Worm (Caenorhabditis elegans) whole organism, young adult: Measurements from ENCODE around the gene C35D10.8.

Source experiments
- B0019.2 ChIP-seq: fragments of 200-800 bp; sonication (Bioruptor generic); conservative IDR thresholded peaks from 2 replicates; pipeline ENCODE4 v1.3.6; 2022; ENCODE audit warnings: missing genetic modification reagents, missing genetic modification characterization, missing compliant biosample characterization
- C06A6.2 ChIP-seq: fragments of 200-800 bp; sonication (Bioruptor generic); conservative IDR thresholded peaks from 2 replicates; pipeline ENCODE4 v1.3.6; 2022; ENCODE audit warnings: missing genetic modification characterization, missing compliant biosample characterization
- K12H6.12 ChIP-seq: fragments of 200-800 bp; sonication (Bioruptor generic); optimal IDR thresholded peaks from 2 replicates; lab custom pipeline; 2018; ENCODE audit warnings: mild to moderate bottlenecking, missing genetic modification characterization, missing compliant biosample characterization
- Y79H2A.3 ChIP-seq: fragments of 200-800 bp; sonication (Bioruptor generic); conservative IDR thresholded peaks from 2 replicates; pipeline ENCODE4 v1.3.6; 2022; ENCODE audit warnings: missing genetic modification reagents, missing genetic modification characterization, missing compliant biosample characterization
- ama-1 ChIP-seq, 3 experiments: fragments of 150-350 bp in 1 of 3; sonication (generic microtip) in 2 of 3; optimal IDR thresholded peaks; 2 replicates each; lab custom pipeline; 2014 to 2018; ENCODE audit warnings: missing biosample characterization in 2 of 3, missing genetic modification characterization in 2 of 3, missing genetic modification reagents in 2 of 3
- atf-7 ChIP-seq: sonication (generic microtip); optimal IDR thresholded peaks from 2 replicates; lab custom pipeline; 2017; ENCODE audit warnings: mild to moderate bottlenecking, missing genetic modification characterization, missing compliant biosample characterization
- attf-5 ChIP-seq: fragments of 200-800 bp; sonication (Bioruptor generic); optimal IDR thresholded peaks from 2 replicates; lab custom pipeline; 2018; ENCODE audit warnings: mild to moderate bottlenecking, missing genetic modification characterization, missing compliant biosample characterization
- bed-1 ChIP-seq: fragments of 200-800 bp; sonication (Bioruptor generic); IDR thresholded peaks from 2 replicates; pipeline ENCODE4 v1.3.6; 2022; ENCODE audit warnings: missing genetic modification reagents, missing genetic modification characterization, missing compliant biosample characterization
- chd-7 ChIP-seq: sonication (generic microtip); optimal IDR thresholded peaks from 2 replicates; lab custom pipeline; 2016; ENCODE audit warnings: mild to moderate bottlenecking, missing genetic modification characterization, moderate library complexity, missing compliant biosample characterization
- dox-1 ChIP-seq: fragments of 200-800 bp; sonication (Bioruptor generic); IDR thresholded peaks from 2 replicates; pipeline ENCODE4 v1.3.6; 2022; ENCODE audit warnings: missing genetic modification reagents, missing genetic modification characterization, missing compliant biosample characterization
- dpl-1 ChIP-seq: fragments of 150-350 bp; optimal IDR thresholded peaks from 2 replicates; lab custom pipeline; 2014; ENCODE audit warnings: missing biosample characterization, missing genetic modification reagents, missing genetic modification characterization
- efl-1 ChIP-seq: fragments of 150-350 bp; optimal IDR thresholded peaks from 2 replicates; lab custom pipeline; 2014; ENCODE audit warnings: missing biosample characterization, missing genetic modification reagents, missing genetic modification characterization
- egl-18 ChIP-seq: fragments of 200-800 bp; sonication (Bioruptor generic); IDR thresholded peaks from 2 replicates; pipeline ENCODE4 v1.3.6; 2022; ENCODE audit warnings: missing genetic modification reagents, missing genetic modification characterization, missing compliant biosample characterization
- egrh-3 ChIP-seq: fragments of 200-800 bp; sonication (Bioruptor generic); IDR thresholded peaks from 2 replicates; pipeline ENCODE4 v1.3.6; 2022; ENCODE audit warnings: missing genetic modification reagents, missing genetic modification characterization, missing compliant biosample characterization
- hmg-1.2 ChIP-seq: fragments of 200-800 bp; sonication (Bioruptor generic); IDR thresholded peaks from 2 replicates; pipeline ENCODE4 v1.3.6; 2022; ENCODE audit warnings: missing genetic modification reagents, missing genetic modification characterization, missing compliant biosample characterization
- hsf-1 ChIP-seq: fragments of 200-800 bp; sonication (Bioruptor generic); IDR thresholded peaks from 2 replicates; pipeline ENCODE4 v1.3.6; 2022; ENCODE audit warnings: missing genetic modification reagents, missing genetic modification characterization, missing compliant biosample characterization
- let-607 ChIP-seq, 2 experiments: fragments of 200-800 bp in 1 of 2; sonication (Bioruptor generic) in 1 of 2; sonication (generic microtip) in 1 of 2; optimal IDR thresholded peaks; 2 replicates each; lab custom pipeline; 2016 to 2018; ENCODE audit warnings: mild to moderate bottlenecking in 2 of 2, missing compliant biosample characterization in 2 of 2, missing genetic modification characterization in 2 of 2, moderate library complexity in 2 of 2, missing genotype in 1 of 2
- lin-35 ChIP-seq, 3 experiments: fragments of 150-350 bp in 2 of 3; sonication (generic microtip) in 1 of 3; optimal IDR thresholded peaks; 2 replicates each; lab custom pipeline; 2014 to 2018; ENCODE audit warnings: missing biosample characterization in 3 of 3, missing genetic modification characterization in 3 of 3, missing genetic modification reagents in 3 of 3
- lin-40 ChIP-seq: sonication (generic microtip); optimal IDR thresholded peaks from 2 replicates; lab custom pipeline; 2016; ENCODE audit warnings: missing genetic modification characterization, mild to moderate bottlenecking, missing compliant biosample characterization, missing genotype, missing genetic modification reagents
- lin-54 ChIP-seq: fragments of 200-800 bp; sonication (Bioruptor generic); optimal IDR thresholded peaks from 2 replicates; lab custom pipeline; 2018; ENCODE audit warnings: mild to moderate bottlenecking, missing genetic modification characterization, missing compliant biosample characterization
- lsl-1 ChIP-seq: fragments of 200-800 bp; sonication (Bioruptor generic); optimal IDR thresholded peaks from 2 replicates; lab custom pipeline; 2018; ENCODE audit warnings: mild to moderate bottlenecking, missing genetic modification characterization, moderate library complexity, missing compliant biosample characterization
- madf-3 ChIP-seq: fragments of 200-800 bp; sonication (Bioruptor generic); IDR thresholded peaks from 2 replicates; pipeline ENCODE4 v1.3.6; 2022; ENCODE audit warnings: missing genetic modification reagents, missing genetic modification characterization, missing compliant biosample characterization
- pbrm-1 ChIP-seq: fragments of 200-800 bp; sonication (Bioruptor generic); IDR thresholded peaks from 2 replicates; pipeline ENCODE4 v1.3.6; 2022; ENCODE audit warnings: missing genetic modification reagents, missing genetic modification characterization, missing compliant biosample characterization
- rec-8 ChIP-seq, 2 experiments: sonication (generic microtip); optimal IDR thresholded peaks; 2 replicates each; lab custom pipeline; 2016; ENCODE audit warnings: mild to moderate bottlenecking in 2 of 2, missing genetic modification characterization in 2 of 2, missing genetic modification reagents in 2 of 2, missing genotype in 2 of 2, missing biosample characterization in 1 of 2, missing compliant biosample characterization in 1 of 2, moderate library complexity in 1 of 2
- repo-1 ChIP-seq: sonication (generic microtip); optimal IDR thresholded peaks from 2 replicates; lab custom pipeline; 2017; ENCODE audit warnings: mild to moderate bottlenecking, missing genetic modification characterization, missing compliant biosample characterization
- rpc-1 ChIP-seq, 2 experiments: fragments of 150-350 bp in 1 of 2; sonication (generic microtip) in 1 of 2; optimal IDR thresholded peaks; 2 replicates each; lab custom pipeline; 2014 to 2018; ENCODE audit warnings: missing biosample characterization in 1 of 2, missing genetic modification characterization in 1 of 2, missing genetic modification reagents in 1 of 2, missing genotype in 1 of 2
- sea-2 ChIP-seq: fragments of 200-800 bp; sonication (Bioruptor generic); IDR thresholded peaks from 2 replicates; pipeline ENCODE4 v1.3.6; 2022; ENCODE audit warnings: missing genetic modification characterization, missing compliant biosample characterization
- snpc-4 ChIP-seq, 5 experiments: fragments of 150-350 bp in 1 of 5; sonication (generic microtip) in 4 of 5; optimal IDR thresholded peaks; 2 replicates each; lab custom pipeline; 2014 to 2018; ENCODE audit warnings: missing genetic modification characterization in 5 of 5, missing biosample characterization in 3 of 5, antibody characterized with exemption in 2 of 5, mild to moderate bottlenecking in 2 of 5, missing compliant biosample characterization in 2 of 5, missing genotype in 2 of 5, moderate library complexity in 2 of 5, missing genetic modification reagents in 1 of 5
- somi-1 ChIP-seq: fragments of 200-800 bp; sonication (Bioruptor generic); optimal IDR thresholded peaks from 2 replicates; lab custom pipeline; 2018; ENCODE audit warnings: mild to moderate bottlenecking, missing genetic modification characterization, missing compliant biosample characterization
- sptf-2 ChIP-seq: fragments of 200-800 bp; sonication (Bioruptor generic); optimal IDR thresholded peaks from 2 replicates; lab custom pipeline; 2018; ENCODE audit warnings: mild to moderate bottlenecking, missing genetic modification characterization, missing compliant biosample characterization
- unc-62 ChIP-seq: fragments of 150-350 bp; optimal IDR thresholded peaks from 2 replicates; lab custom pipeline; 2014; ENCODE audit warnings: missing biosample characterization, missing genetic modification reagents, missing genetic modification characterization
- ztf-28 ChIP-seq: fragments of 200-800 bp; sonication (Bioruptor generic); IDR thresholded peaks from 2 replicates; pipeline ENCODE4 v1.3.6; 2022; ENCODE audit warnings: missing genetic modification reagents, missing genetic modification characterization, missing compliant biosample characterization

The C35D10.8 gene

DNA sequence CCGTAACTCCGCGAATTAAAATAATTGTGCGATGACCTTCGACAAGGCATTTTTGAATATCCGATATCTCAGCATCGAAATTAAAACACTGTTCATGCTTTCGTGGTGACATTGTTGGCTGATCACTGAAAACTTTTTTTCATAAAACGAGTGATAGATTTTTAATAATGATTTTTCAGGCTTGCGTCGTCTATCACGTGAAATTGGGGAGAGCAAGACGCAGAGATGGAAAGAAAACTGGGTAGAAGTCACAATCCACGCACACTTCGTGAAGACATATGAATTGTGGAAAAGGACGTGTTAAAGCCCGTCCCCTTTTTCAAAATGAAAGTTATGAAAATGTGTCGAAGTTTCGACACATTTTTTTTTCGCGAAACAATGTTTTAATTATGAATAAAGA, 5.3 kb upstream of the C35D10.8 start, which contains the start of gene nonu-1:
Gene nonu-1, minus strand, starts transcription at position 169 of the 400 bp plus-strand sequence.
- TF ChIP-seq hmg-1.2 (GFP tag; lab: Robert Waterston, UW) (peak; percentile 32; the same call in 1 of the 2 replicates), let-607 (tag; optimal IDR thresholded peaks at IDR 0.05; lab: Kevin White, UChicago) (peak in 1 of 2 experiments; percentile 25), rpc-1 (optimal IDR thresholded peaks at IDR 0.05; lab: Kevin White, UChicago) (no peak), rpc-1 (tag; optimal IDR thresholded peaks at IDR 0.05; lab: Kevin White, UChicago) (no peak), attf-5 (peak; percentile 37)
- TF ChIP-seq, all 124 proteins: peak for 3

DNA sequence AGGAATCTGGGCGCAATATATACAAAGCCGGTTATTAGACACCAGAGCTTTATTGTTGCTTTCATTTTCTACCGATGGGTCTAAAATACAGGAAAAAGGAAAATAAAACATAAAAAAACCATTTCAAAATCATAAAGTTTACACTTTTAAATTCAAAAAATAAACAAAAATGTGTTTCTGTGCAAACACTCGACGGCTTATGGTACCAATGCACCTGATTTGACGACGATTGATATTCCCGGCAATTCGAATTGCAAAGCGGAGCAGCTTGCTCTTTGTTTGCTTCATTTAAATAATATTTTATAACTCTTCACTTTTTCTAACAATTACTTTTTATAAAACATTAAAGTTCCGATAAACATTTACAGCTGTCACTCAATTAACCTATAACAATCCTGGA, 4.9 kb upstream of the C35D10.8 start, which contains the start of gene F26A1.1:
Gene F26A1.1, plus strand, starts transcription at position 369 of the 400 bp plus-strand sequence.
- TF ChIP-seq hmg-1.2 (GFP tag; lab: Robert Waterston, UW) (no peak), efl-1 (GFP tag; lab: Kevin White, UChicago) (peak; percentile 4), atf-7 (tag; lab: Kevin White, UChicago) (no peak), chd-7 (no peak), sea-2 (GFP tag; lab: Robert Waterston, UW) (no peak), lsl-1 (peak; percentile 43), somi-1 (no peak), hsf-1 (GFP tag; lab: Robert Waterston, UW) (no peak), rec-8 (tag; optimal IDR thresholded peaks at IDR 0.05; lab: Kevin White, UChicago) (no peak), C06A6.2 (no peak), snpc-4 (GFP tag; optimal IDR thresholded peaks at IDR 0.05; lab: Kevin White, UChicago) (no peak), snpc-4 (tag; optimal IDR thresholded peaks at IDR 0.05; lab: Kevin White, UChicago) (no peak), ztf-28 (GFP tag; lab: Robert Waterston, UW) (no peak), dpl-1 (GFP tag; lab: Kevin White, UChicago) (peak; percentile 14), lin-54 (GFP tag; lab: Kevin White, UChicago) (peak; percentile 21), sptf-2 (GFP tag; lab: Kevin White, UChicago) (no peak), pbrm-1 (GFP tag; lab: Robert Waterston, UW) (no peak), bed-1 (GFP tag; lab: Robert Waterston, UW) (no peak), unc-62 (GFP tag; lab: Kevin White, UChicago) (no peak), dox-1 (GFP tag; lab: Robert Waterston, UW) (no peak), lin-35 (GFP tag; optimal IDR thresholded peaks at IDR 0.05; lab: Kevin White, UChicago) (peak in 1 of 3 experiments; percentile 29), Y79H2A.3 (GFP tag; lab: Robert Waterston, UW) (no peak), lin-40 (tag; lab: Kevin White, UChicago) (no peak)

DNA sequence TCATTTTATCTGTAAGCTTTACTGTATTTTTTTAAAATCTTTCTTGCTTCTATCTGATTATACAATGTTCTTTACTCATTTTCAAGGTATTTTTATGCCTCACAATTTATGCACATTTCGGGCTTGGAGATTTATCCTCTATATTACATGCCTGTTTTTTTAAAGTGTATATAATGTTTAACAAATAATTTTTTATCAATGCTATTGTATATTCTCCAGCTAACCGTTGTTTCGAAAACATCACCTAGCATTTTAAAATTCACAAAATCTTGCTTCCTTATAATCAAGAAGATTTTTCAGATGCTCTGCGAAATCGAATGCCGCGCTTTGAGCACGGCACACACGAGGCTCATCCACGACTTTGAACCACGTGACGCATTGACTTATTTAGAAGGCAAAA, 3.0 kb upstream of the C35D10.8 start, which contains the start of gene ced-4:
Gene ced-4, plus strand, starts transcription at position 301 of the 400 bp plus-strand sequence.
- TF ChIP-seq egl-18 (GFP tag; lab: Robert Waterston, UW) (no peak), repo-1 (no peak), K12H6.12 (tag; lab: Kevin White, UChicago) (no peak), sptf-2 (GFP tag; lab: Kevin White, UChicago) (no peak), ama-1 (optimal IDR thresholded peaks at IDR 0.05; lab: Kevin White, UChicago) (no peak), ama-1 (GFP tag; optimal IDR thresholded peaks at IDR 0.05; lab: Kevin White, UChicago) (no peak), madf-3 (0 out of 2 replicates have a peak, but pooled peaks have one; percentile 32), lin-54 (GFP tag; lab: Kevin White, UChicago) (no peak), lin-35 (GFP tag; optimal IDR thresholded peaks at IDR 0.05; lab: Kevin White, UChicago) (peak in 1 of 3 experiments; percentile 1), egrh-3 (GFP tag; lab: Robert Waterston, UW) (no peak), B0019.2 (GFP tag; lab: Robert Waterston, UW) (no peak)
